Worm (Caenorhabditis elegans) whole organism, L3 larva: ENCODE results near the gene gei-3.

Experiments
- R02D3.7 ChIP-seq: fragments of 150-350 bp; optimal IDR thresholded peaks from 2 replicates; lab custom pipeline; 2014; ENCODE audit warnings: missing biosample characterization, missing genetic modification characterization
- ama-1 ChIP-seq: fragments of 150-350 bp; optimal IDR thresholded peaks from 2 replicates; lab custom pipeline; 2018
- ceh-16 ChIP-seq: sonication (generic microtip); optimal IDR thresholded peaks from 2 replicates; lab custom pipeline; 2017; ENCODE audit warnings: missing biosample characterization, missing genetic modification characterization
- ceh-28 ChIP-seq: fragments of 150-350 bp; optimal IDR thresholded peaks from 2 replicates; lab custom pipeline; 2014; ENCODE audit warnings: missing biosample characterization, missing genetic modification reagents, missing genetic modification characterization
- ceh-9 ChIP-seq: sonication (generic microtip); optimal IDR thresholded peaks from 2 replicates; lab custom pipeline; 2018; ENCODE audit warnings: missing biosample characterization, missing genetic modification characterization
- daf-12 ChIP-seq: fragments of 150-350 bp; optimal IDR thresholded peaks from 2 replicates; lab custom pipeline; 2014; ENCODE audit warnings: missing biosample characterization, missing genetic modification reagents, missing genetic modification characterization
- egl-27 ChIP-seq: sonication (generic microtip); optimal IDR thresholded peaks from 4 replicates; lab custom pipeline; 2017; ENCODE audit warnings: missing biosample characterization, missing genetic modification reagents, missing genetic modification characterization
- egl-5 ChIP-seq: fragments of 150-350 bp; optimal IDR thresholded peaks from 2 replicates; lab custom pipeline; 2017; ENCODE audit warnings: missing biosample characterization, missing genetic modification reagents, missing genetic modification characterization, inconsistent platforms
- elt-1 ChIP-seq: fragments of 150-350 bp; optimal IDR thresholded peaks from 2 replicates; lab custom pipeline; 2014; ENCODE audit warnings: missing biosample characterization, missing genetic modification characterization
- elt-2 ChIP-seq: sonication (generic microtip); optimal IDR thresholded peaks from 2 replicates; lab custom pipeline; 2016; ENCODE audit warnings: missing genetic modification reagents, mild to moderate bottlenecking, missing genetic modification characterization, missing compliant biosample characterization
- elt-3 ChIP-seq, 3 experiments: fragments of 150-350 bp in 1 of 3; sonication (generic microtip) in 2 of 3; optimal IDR thresholded peaks; 2 replicates in 2 of 3; 4 replicates in 1 of 3; lab custom pipeline; 2014 to 2017; ENCODE audit warnings: missing biosample characterization in 3 of 3, missing genetic modification characterization in 3 of 3
- fkh-10 ChIP-seq: sonication (generic microtip); optimal IDR thresholded peaks from 2 replicates; lab custom pipeline; 2017; ENCODE audit warnings: missing biosample characterization, missing genetic modification reagents, missing genetic modification characterization
- fkh-2 ChIP-seq: fragments of 150-350 bp; optimal IDR thresholded peaks from 2 replicates; lab custom pipeline; 2014; ENCODE audit warnings: missing biosample characterization, missing genetic modification reagents, missing genetic modification characterization
- fos-1 ChIP-seq: fragments of 150-350 bp; optimal IDR thresholded peaks from 2 replicates; lab custom pipeline; 2014; ENCODE audit warnings: missing biosample characterization, missing genetic modification characterization
- jun-1 ChIP-seq: fragments of 150-350 bp; optimal IDR thresholded peaks from 2 replicates; lab custom pipeline; 2014; ENCODE audit warnings: missing biosample characterization, missing genetic modification reagents, missing genetic modification characterization
- lin-15B ChIP-seq: fragments of 150-350 bp; optimal IDR thresholded peaks from 2 replicates; lab custom pipeline; 2014; ENCODE audit warnings: missing biosample characterization, missing genetic modification characterization
- lin-39 ChIP-seq: fragments of 150-350 bp; optimal IDR thresholded peaks from 2 replicates; lab custom pipeline; 2018; ENCODE audit warnings: missing biosample characterization, missing genetic modification reagents, missing genetic modification characterization
- mdl-1 ChIP-seq: fragments of 150-350 bp; optimal IDR thresholded peaks from 2 replicates; lab custom pipeline; 2014; ENCODE audit warnings: missing biosample characterization, missing genetic modification characterization
- mml-1 ChIP-seq: fragments of 150-350 bp; sonication (generic microtip); optimal IDR thresholded peaks from 3 replicates; lab custom pipeline; 2014; ENCODE audit warnings: missing biosample characterization, missing genetic modification characterization
- nfya-1 ChIP-seq: sonication (generic microtip); optimal IDR thresholded peaks from 2 replicates; lab custom pipeline; 2017; ENCODE audit warnings: missing genetic modification characterization, mild to moderate bottlenecking, missing compliant biosample characterization, antibody characterized with exemption, moderate library complexity; ENCODE audit not compliant: insufficient read depth
- nhr-25 ChIP-seq: sonication (generic microtip); optimal IDR thresholded peaks from 2 replicates; lab custom pipeline; 2017; ENCODE audit warnings: missing biosample characterization, missing genetic modification characterization
- nhr-77 ChIP-seq: fragments of 150-350 bp; optimal IDR thresholded peaks from 2 replicates; lab custom pipeline; 2014; ENCODE audit warnings: missing biosample characterization, missing genetic modification characterization
- pha-4 ChIP-seq: fragments of 150-350 bp; optimal IDR thresholded peaks from 2 replicates; lab custom pipeline; 2014; ENCODE audit warnings: missing biosample characterization, missing genetic modification reagents, missing genetic modification characterization
- pqm-1 ChIP-seq: fragments of 150-350 bp; optimal IDR thresholded peaks from 2 replicates; lab custom pipeline; 2017; ENCODE audit warnings: missing biosample characterization, missing genetic modification characterization, inconsistent platforms
- sea-2 ChIP-seq: fragments of 150-350 bp; sonication (generic microtip); optimal IDR thresholded peaks from 4 replicates; lab custom pipeline; 2014; ENCODE audit warnings: missing biosample characterization, missing genetic modification reagents, missing genetic modification characterization
- skn-1 ChIP-seq: fragments of 150-350 bp; optimal IDR thresholded peaks from 2 replicates; lab custom pipeline; 2014; ENCODE audit warnings: missing biosample characterization, missing genetic modification characterization
- snpc-4 ChIP-seq: fragments of 150-350 bp; optimal IDR thresholded peaks from 2 replicates; lab custom pipeline; 2014; ENCODE audit warnings: missing biosample characterization, missing genetic modification characterization
- tbx-2 ChIP-seq: sonication (generic microtip); optimal IDR thresholded peaks from 2 replicates; lab custom pipeline; 2016; ENCODE audit warnings: mild to moderate bottlenecking, missing genetic modification characterization, missing compliant biosample characterization
- unc-62 ChIP-seq: fragments of 150-350 bp; sonication (generic microtip); optimal IDR thresholded peaks from 4 replicates; lab custom pipeline; 2014; ENCODE audit warnings: missing biosample characterization, missing genetic modification reagents, missing genetic modification characterization
- ztf-11 ChIP-seq: fragments of 150-350 bp; optimal IDR thresholded peaks from 2 replicates; lab custom pipeline; 2014; ENCODE audit warnings: missing biosample characterization, missing genetic modification characterization
- ztf-4 ChIP-seq: fragments of 150-350 bp; optimal IDR thresholded peaks from 2 replicates; lab custom pipeline; 2014; ENCODE audit warnings: missing biosample characterization, missing genetic modification characterization

Gene gei-3

DNA sequence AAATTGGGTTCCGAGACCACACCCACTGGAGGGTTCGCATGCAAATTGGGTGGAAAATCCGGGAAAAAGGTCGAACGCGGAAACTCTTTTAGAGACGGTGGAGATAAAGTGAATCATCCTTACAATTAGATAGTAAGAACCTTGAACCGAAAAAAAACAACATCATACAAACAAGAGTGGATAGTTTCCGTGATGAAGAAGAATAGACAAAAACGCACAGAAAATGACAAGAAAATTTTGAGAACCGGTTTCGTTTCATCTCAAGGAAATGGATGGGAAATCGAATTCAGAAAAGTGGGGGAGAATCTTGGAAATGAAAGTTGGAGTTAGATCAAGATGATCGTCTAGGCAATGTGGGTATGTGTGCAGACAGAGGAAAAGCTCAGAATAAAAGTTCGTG is 1.9 kb upstream of the gei-3 start:
- TF ChIP-seq fkh-10 (GFP tag; lab: Kevin White, UChicago) (no peak), nfya-1 (no peak), nhr-25 (tag; lab: Kevin White, UChicago) (no peak), fos-1 (tag; lab: Kevin White, UChicago) (no peak)

DNA sequence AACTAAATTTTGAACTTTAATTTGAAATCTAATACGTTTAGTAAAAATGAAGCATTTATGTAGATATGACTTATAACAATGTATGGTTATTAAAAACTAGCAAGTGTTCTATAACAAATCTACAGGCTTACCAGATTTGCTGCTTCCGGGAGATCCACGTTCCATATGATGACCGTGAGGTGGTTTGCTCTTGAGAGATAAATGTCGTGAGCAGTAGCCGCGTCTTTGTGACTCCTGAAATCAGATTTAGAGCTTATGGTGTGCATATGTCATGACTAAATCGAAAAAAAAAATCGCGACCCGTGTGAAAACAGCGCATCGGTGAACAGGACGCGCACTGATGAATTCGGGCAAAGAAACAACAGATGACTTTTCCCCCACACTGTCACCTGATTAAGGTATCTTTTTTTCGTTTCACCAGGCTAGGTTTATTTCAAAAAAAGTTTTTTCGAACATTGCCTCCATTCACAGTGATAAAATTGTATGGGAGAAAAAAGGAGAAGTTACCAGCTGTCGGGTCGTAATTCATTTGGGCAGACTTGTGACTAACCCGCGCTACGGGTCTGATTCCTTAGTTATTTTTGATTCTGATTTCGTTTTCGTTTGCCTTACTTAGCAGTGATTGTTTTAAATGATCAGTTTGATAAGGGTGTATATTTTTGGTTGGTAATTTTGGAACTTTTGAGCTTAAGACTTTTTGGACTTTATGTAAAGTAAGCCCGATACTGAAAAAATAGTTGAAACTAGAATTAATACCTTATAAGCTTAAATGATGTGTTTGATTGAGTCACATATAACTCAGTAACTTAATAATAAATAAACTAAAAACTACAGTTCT is 5.1 kb downstream of the gei-3 start, which contains the start of gene nhr-27:
TSS of gene nhr-27 (minus strand) at position 234 of the 838 bp plus-strand sequence.
- TF ChIP-seq daf-12 (tag; lab: Kevin White, UChicago) (no peak), egl-27 (tag; lab: Kevin White, UChicago) (no peak), sea-2 (GFP tag; lab: Kevin White, UChicago) (no peak), ztf-4 (tag; lab: Kevin White, UChicago) (no peak), egl-5 (tag; lab: Kevin White, UChicago) (no peak), ceh-28 (tag; lab: Kevin White, UChicago) (no peak), fos-1 (tag; lab: Kevin White, UChicago) (no peak)
- TF ChIP-seq, all 47 proteins: peak for 0

DNA sequence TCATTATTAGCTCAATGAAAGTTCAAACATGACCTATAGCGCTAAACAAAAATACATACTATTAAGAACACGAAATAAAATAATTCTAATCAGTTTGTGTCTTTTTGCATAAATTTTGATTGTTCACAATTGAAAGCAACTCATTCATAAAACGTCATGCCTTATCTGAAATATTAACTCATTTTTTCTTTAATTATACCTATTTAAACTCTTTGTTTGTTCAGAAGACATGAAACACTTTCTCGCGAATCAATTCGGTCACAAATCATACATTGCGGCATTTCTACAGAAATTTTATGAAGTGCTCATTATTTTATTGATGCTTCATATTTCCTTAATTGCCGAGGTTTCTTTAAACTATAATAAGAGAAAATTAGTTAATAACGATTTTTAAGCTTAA is 6.5 kb downstream of the gei-3 start:
- TF ChIP-seq snpc-4 (tag; lab: Kevin White, UChicago) (no peak), elt-2 (tag; lab: Kevin White, UChicago) (peak; percentile 78), ceh-9 (tag; lab: Kevin White, UChicago) (no peak), ceh-28 (tag; lab: Kevin White, UChicago) (no peak), pha-4 (peak; percentile 31), sea-2 (GFP tag; lab: Kevin White, UChicago) (no peak), lin-15B (tag; lab: Kevin White, UChicago) (no peak), fkh-2 (no peak), mml-1 (no peak), nhr-77 (tag; lab: Kevin White, UChicago) (no peak), egl-5 (tag; lab: Kevin White, UChicago) (no peak), ztf-11 (no peak), nfya-1 (no peak), elt-1 (no peak), unc-62 (GFP tag; lab: Kevin White, UChicago) (no peak), ceh-16 (tag; lab: Kevin White, UChicago) (no peak), tbx-2 (tag; lab: Kevin White, UChicago) (no peak), elt-3 (tag; optimal IDR thresholded peaks at IDR 0.05; lab: Kevin White, UChicago) (no peak), daf-12 (tag; lab: Kevin White, UChicago) (no peak), skn-1 (tag; lab: Kevin White, UChicago) (no peak), pqm-1 (tag; lab: Kevin White, UChicago) (peak; percentile 86), ama-1 (no peak), mdl-1 (tag; lab: Kevin White, UChicago) (no peak), R02D3.7 (tag; lab: Kevin White, UChicago) (no peak)

DNA sequence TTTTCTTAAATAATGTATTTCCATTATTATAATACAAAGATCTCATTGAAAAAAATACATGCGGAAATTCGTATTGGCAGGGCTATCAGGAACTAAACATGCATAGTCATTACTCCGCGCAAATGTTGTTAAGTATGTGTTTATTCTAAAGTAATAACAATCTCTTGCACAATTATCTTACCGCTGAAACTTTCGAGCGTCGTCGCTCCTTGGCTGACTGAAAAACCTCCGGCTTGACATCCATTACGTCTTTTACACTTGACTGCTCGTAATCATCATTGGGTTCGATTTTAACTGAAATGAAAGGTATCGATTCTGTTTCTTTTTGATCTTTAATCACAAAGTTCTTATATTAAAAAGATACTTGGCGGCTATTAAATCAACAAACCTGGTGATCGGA is 13.6 kb downstream of the gei-3 start:
- TF ChIP-seq lin-15B (tag; lab: Kevin White, UChicago) (no peak), ceh-9 (tag; lab: Kevin White, UChicago) (no peak), ztf-4 (tag; lab: Kevin White, UChicago) (no peak), jun-1 (tag; lab: Kevin White, UChicago) (no peak), mml-1 (no peak), ztf-11 (no peak), lin-39 (tag; lab: Kevin White, UChicago) (no peak), sea-2 (GFP tag; lab: Kevin White, UChicago) (no peak)

DNA sequence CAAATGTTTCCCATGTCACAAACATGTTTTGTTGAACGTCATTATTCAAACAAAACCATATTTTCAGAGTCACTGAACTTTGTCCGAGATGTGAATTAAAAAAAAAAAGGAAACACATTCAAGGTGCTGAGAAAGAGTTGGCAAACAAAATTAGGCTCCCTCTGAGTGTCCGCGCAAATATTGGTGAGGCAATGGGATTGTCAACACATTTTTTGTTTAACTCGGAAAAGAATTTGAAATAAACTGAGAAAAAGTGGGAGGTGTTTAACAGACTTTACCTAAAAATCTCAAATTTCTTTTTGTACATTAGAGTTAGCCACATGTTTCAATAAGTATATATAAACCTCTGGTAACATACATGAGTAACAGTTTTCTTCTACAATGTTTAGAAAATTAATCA is 19.6 kb downstream of the gei-3 start, which contains the start of gene abf-6:
TSS of gene abf-6 (plus strand) at position 323 of the 400 bp plus-strand sequence.
- TF ChIP-seq pha-4 (peak; percentile 90), mml-1 (no peak)
